Fruit fly (Drosophila melanogaster) whole organism, pupa: ENCODE measurements around the gene Snoo.

ENCODE experiments used
- CG17806 ChIP-seq: fragments of 200-800 bp; sonication (Bioruptor generic); optimal IDR thresholded peaks from 2 replicates; lab custom pipeline; 2018; ENCODE audit warnings: missing biosample characterization, mild to moderate bottlenecking, missing genetic modification characterization, moderate library complexity
- CG4496 ChIP-seq: fragments of 200-800 bp; sonication (Bioruptor generic); IDR thresholded peaks from 3 replicates; pipeline ENCODE4 v1.3.6; 2022; ENCODE audit warnings: missing biosample characterization, missing genetic modification characterization
- CG8159 ChIP-seq: fragments of 200-800 bp; sonication (Bioruptor generic); optimal IDR thresholded peaks from 3 replicates; lab custom pipeline; 2018; ENCODE audit warnings: missing biosample characterization, mild to moderate bottlenecking, missing genetic modification characterization, moderate library complexity
- CG8301 ChIP-seq: fragments of 200-800 bp; sonication (Bioruptor generic); optimal IDR thresholded peaks from 2 replicates; lab custom pipeline; 2018; ENCODE audit warnings: missing biosample characterization, mild to moderate bottlenecking, missing genetic modification characterization
- D1 ChIP-seq: fragments of 200-800 bp; sonication (Bioruptor generic); optimal IDR thresholded peaks from 2 replicates; lab custom pipeline; 2018; ENCODE audit warnings: missing biosample characterization, mild to moderate bottlenecking, missing genetic modification characterization, moderate library complexity
- EcR ChIP-seq: fragments of 200-800 bp; sonication (Bioruptor generic); optimal IDR thresholded peaks from 3 replicates; lab custom pipeline; 2019; ENCODE audit warnings: missing biosample characterization, missing genetic modification characterization, mild to moderate bottlenecking, moderate library complexity, missing genetic modification reagents
- Pif1B ChIP-seq: fragments of 200-800 bp; sonication (Bioruptor generic); optimal IDR thresholded peaks from 3 replicates; lab custom pipeline; 2016; ENCODE audit warnings: missing biosample characterization, missing genetic modification characterization
- Snoo ChIP-seq: fragments of 200-800 bp; sonication (Bioruptor generic); optimal IDR thresholded peaks from 3 replicates; lab custom pipeline; 2017; ENCODE audit warnings: missing biosample characterization, mild to moderate bottlenecking, missing genetic modification characterization, inconsistent platforms
- fd96Ca ChIP-seq: fragments of 200-800 bp; sonication (Bioruptor generic); IDR thresholded peaks from 3 replicates; pipeline ENCODE4 v1.3.6; 2022; ENCODE audit warnings: missing biosample characterization, missing genetic modification characterization

DNA sequence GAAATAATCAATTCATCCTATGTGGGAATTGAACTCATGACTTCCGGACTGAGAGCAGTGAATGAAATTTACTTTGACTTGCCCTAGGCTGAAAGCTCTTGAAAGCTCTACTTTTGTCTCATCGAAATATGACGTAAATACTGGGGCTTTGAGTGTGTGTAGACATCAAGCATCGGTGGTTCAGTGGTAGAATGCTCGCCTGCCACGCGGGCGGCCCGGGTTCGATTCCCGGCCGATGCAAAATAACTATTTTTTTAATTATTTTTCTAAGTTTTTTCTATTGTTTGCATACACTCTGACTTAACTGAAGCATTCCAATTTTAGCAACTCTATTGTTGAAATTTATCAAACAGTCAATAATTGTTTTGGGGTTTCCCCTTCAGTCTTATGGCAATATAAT, 111.3 kb downstream of the Snoo start:
- no peak for TF ChIP-seq CG4496 (GFP tag; lab: Robert Waterston, UW)
- no peak for TF ChIP-seq Pif1B (GFP tag; lab: Kevin White, UChicago)
- TF ChIP-seq CG8159 (tag; lab: Kevin White, UChicago): no peak
- TF ChIP-seq CG17806 (tag; lab: Kevin White, UChicago): no peak
- TF ChIP-seq EcR (GFP tag; lab: Kevin White, UChicago): no peak
- no peak for TF ChIP-seq D1
- TF ChIP-seq CG8301 (tag; lab: Kevin White, UChicago): no peak
- no peak for TF ChIP-seq Snoo (tag; lab: Kevin White, UChicago)
- no peak for TF ChIP-seq fd96Ca (GFP tag; lab: Robert Waterston, UW)
